Worm (Caenorhabditis elegans): Measurements from ENCODE around the gene dim-1.

Gene dim-1

ce11 chrX:8057791-8058270 is at the start of gene dim-1:
dim-1 (minus strand) TSS chrX:8058220.
- TF ChIP-seq unc-62 (GFP tag; optimal IDR thresholded peaks at IDR 0.05) = no peak

DNA sequence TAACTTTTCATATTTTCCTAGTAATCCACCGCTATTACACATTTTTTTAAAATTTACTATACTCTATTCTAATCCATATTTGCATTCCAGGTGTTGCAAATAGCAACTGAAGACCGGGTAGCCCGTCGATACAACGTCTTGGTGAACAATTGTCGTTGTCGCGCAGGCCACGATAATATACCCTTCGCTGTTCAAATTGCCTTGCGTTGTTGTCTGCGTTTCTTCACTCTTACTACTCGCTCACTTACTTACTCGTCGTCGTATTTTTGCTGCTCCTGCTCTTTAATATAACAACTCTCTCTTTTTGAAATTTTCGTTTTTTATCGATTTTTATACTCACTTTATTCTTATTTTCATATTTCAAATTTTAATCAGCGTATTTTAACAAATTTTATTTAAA is 45.9 kb upstream of the dim-1 start, which contains the start of gene K07E3.2:
TSS of gene K07E3.2 (plus strand) at position 400 of the 400 bp plus-strand sequence.
- no peak for TF ChIP-seq unc-62 (GFP tag; optimal IDR thresholded peaks at IDR 0.05)

- no peak for TF ChIP-seq unc-62 (GFP tag; optimal IDR thresholded peaks at IDR 0.05)
Observed at ce11 chrX:8098813-8099360, 40.9 kb upstream of the dim-1 start, which contains the start of gene catp-5. catp-5 (minus strand) TSS chrX:8098863.

ce11 chrX:8089916-8090315 is 31.9 kb upstream of the dim-1 start:
- no peak for TF ChIP-seq unc-62 (GFP tag; optimal IDR thresholded peaks at IDR 0.05)

ce11 chrX:8089266-8089909 is 31.4 kb upstream of the dim-1 start:
- TF ChIP-seq unc-62 (GFP tag; optimal IDR thresholded peaks at IDR 0.05) = no peak

DNA sequence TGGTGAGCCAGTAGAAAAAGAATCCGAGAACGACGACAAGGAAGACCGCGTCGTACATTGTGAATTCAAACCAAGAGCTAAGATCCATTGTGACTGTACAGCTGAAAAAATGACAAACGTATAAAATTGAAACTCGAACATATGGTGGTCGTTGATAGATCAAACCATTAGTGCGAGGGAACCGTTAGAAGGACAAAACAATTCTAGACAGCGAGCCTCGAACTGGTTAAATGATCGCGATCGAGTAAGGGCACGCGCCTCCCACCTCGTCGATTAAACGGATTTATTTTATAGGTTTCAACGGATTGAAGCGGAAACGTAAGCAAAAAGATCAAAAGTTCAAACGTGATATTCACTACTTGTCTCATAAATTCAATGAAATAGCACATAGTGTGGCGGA is 30.5 kb upstream of the dim-1 start, which contains the start of gene vem-1:
TSS of gene vem-1 (minus strand) at position 101 of the 400 bp plus-strand sequence.
- TF ChIP-seq unc-62 (GFP tag; optimal IDR thresholded peaks at IDR 0.05) = no peak

ce11 chrX:8086725-8087641 is 29.0 kb upstream of the dim-1 start:
- no peak for TF ChIP-seq unc-62 (GFP tag; optimal IDR thresholded peaks at IDR 0.05)

ce11 chrX:8086450-8086724 is 28.4 kb upstream of the dim-1 start, which contains the start of gene dao-3:
dao-3 (minus strand) TSS chrX:8086550.
- TF ChIP-seq unc-62 (GFP tag; optimal IDR thresholded peaks at IDR 0.05) = no peak

DNA sequence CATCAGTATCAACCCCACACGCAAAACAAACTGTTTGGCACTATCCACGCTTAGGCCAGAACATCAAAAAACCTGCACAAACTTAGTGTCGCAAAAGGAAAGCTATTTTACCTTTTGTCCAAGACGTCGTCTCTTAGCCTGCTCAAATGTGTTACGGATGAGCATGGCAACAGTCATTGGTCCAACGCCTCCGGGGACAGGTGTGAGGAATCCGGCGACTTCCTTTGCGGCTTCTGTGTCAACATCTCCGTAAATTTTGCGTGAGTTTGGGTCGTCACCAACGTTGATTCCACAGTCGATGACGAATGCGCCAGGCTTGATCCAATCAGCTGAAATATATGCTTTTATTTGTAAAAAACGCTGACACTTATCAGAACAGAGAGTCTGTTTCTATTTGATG is 26.6 kb upstream of the dim-1 start:
- no peak for TF ChIP-seq unc-62 (GFP tag; optimal IDR thresholded peaks at IDR 0.05)

- TF ChIP-seq unc-62 (GFP tag; optimal IDR thresholded peaks at IDR 0.05) = no peak
Observed at ce11 chrX:8083919-8084318, 25.9 kb upstream of the dim-1 start, which contains the start of gene K07E3.4. K07E3.4 (minus strand) TSS chrX:8084018.

- TF ChIP-seq unc-62 (GFP tag; optimal IDR thresholded peaks at IDR 0.05) = no peak
Observed at ce11 chrX:8083330-8083729, 25.3 kb upstream of the dim-1 start.

- TF ChIP-seq unc-62 (GFP tag; optimal IDR thresholded peaks at IDR 0.05) = no peak
Observed at ce11 chrX:8082703-8083102, 24.7 kb upstream of the dim-1 start.

ce11 chrX:8078899-8079298 is 20.9 kb upstream of the dim-1 start:
- TF ChIP-seq unc-62 (GFP tag; optimal IDR thresholded peaks at IDR 0.05) = no peak

ce11 chrX:8078374-8078773 is 20.4 kb upstream of the dim-1 start:
- no peak for TF ChIP-seq unc-62 (GFP tag; optimal IDR thresholded peaks at IDR 0.05)

DNA sequence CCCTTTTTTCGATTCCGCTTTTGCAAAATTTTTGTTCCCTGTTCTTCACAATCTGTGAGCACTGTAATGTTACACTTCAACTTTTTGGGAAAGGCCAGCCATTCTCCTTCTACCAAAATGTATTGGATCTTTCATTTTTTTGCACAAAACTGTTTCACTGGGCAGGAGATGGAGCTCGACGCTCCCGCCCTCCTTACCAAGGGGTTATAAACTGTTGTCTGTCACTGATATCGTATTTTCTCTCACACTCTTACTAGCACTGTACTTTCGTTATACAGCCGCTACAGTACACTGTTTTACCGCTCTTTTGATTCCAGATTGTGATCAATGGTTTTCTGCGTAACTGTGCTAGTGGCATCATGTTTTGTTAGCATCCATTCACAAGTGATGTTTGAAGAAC is 19.7 kb upstream of the dim-1 start, which contains the start of gene C46F2.1:
TSS of gene C46F2.1 (plus strand) at position 301 of the 400 bp plus-strand sequence.
- no peak for TF ChIP-seq unc-62 (GFP tag; optimal IDR thresholded peaks at IDR 0.05)

- no peak for TF ChIP-seq unc-62 (GFP tag; optimal IDR thresholded peaks at IDR 0.05)
Observed at ce11 chrX:8074527-8074926, 16.5 kb upstream of the dim-1 start.

All from whole organism, dauer.